Fruit fly (Drosophila melanogaster): ENCODE data around the gene puf.

DNA sequence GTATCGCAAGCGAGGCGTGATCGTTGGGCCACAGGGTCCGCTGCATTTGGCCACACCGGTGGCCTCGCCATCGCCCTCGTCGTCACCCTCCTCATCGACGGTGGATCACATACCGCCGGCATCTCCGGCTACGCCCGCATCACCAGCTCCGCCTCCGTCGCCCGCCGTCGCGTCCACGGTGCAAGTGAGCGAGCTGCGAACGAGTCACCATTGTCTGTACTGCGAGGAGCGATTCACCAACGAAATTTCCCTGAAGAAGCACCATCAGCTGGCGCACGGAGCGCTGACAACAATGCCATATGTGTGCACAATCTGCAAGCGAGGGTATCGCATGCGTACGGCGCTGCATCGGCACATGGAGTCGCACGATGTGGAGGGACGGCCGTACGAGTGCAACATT lies 29.3 kb downstream of the puf start:
- TF ChIP-seq ttk (optimal IDR thresholded peaks at IDR 0.05) (no peak), psq (optimal IDR thresholded peaks at IDR 0.05) (no peak), insv (optimal IDR thresholded peaks at IDR 0.05) (no peak), h (optimal IDR thresholded peaks at IDR 0.05) (no peak), Myc (optimal IDR thresholded peaks at IDR 0.05) (no peak), Sin3A (optimal IDR thresholded peaks at IDR 0.05) (no peak)

All from Kc167 (cell line).